Fruit fly (Drosophila melanogaster) whole organism, prepupa: ENCODE results near the gene CG14966.
A peak's percentile ranks its signal among the peaks of the same experiment; 100 is the strongest.

Source experiments
- CG11294 ChIP-seq: fragments of 200-800 bp; sonication (Bioruptor generic); IDR thresholded peaks from 2 replicates; pipeline ENCODE4 v1.3.6; 2022; ENCODE audit warnings: missing biosample characterization, missing genetic modification characterization
- CG11762 ChIP-seq: fragments of 200-800 bp; sonication (Bioruptor generic); optimal IDR thresholded peaks from 3 replicates; lab custom pipeline; 2016; ENCODE audit warnings: missing biosample characterization, missing genetic modification characterization; ENCODE audit not compliant: insufficient read depth
- CG3919 ChIP-seq: fragments of 200-800 bp; sonication (Bioruptor generic); optimal IDR thresholded peaks from 3 replicates; lab custom pipeline; 2016; ENCODE audit warnings: missing biosample characterization, missing genetic modification characterization
- Hr39 ChIP-seq: fragments of 200-800 bp; sonication (Bioruptor generic); optimal IDR thresholded peaks from 2 replicates; lab custom pipeline; 2016; ENCODE audit warnings: missing biosample characterization, missing genetic modification characterization
- fd59A ChIP-seq: fragments of 200-800 bp; sonication (Bioruptor generic); optimal IDR thresholded peaks from 2 replicates; lab custom pipeline; 2017; ENCODE audit warnings: missing biosample characterization, mild to moderate bottlenecking, missing genetic modification characterization, missing genetic modification reagents
- lz ChIP-seq: fragments of 200-800 bp; sonication (Bioruptor generic); optimal IDR thresholded peaks from 3 replicates; lab custom pipeline; 2016; ENCODE audit warnings: missing biosample characterization, missing genetic modification characterization
- ss ChIP-seq, 2 experiments: fragments of 200-800 bp; sonication (Bioruptor generic); optimal IDR thresholded peaks; 2 replicates in 1 of 2; 3 replicates in 1 of 2; lab custom pipeline; 2017 to 2018; ENCODE audit warnings: mild to moderate bottlenecking in 2 of 2, missing biosample characterization in 2 of 2, missing genetic modification characterization in 2 of 2, moderate library complexity in 1 of 2

dm6 chr3L:3239033-3239752, 41.8 kb upstream of the CG14966 start, which contains the start of gene CG17746:
- TF ChIP-seq CG3919 (GFP tag; lab: Kevin White, UChicago) (no peak), ss (GFP tag; optimal IDR thresholded peaks at IDR 0.05; lab: Kevin White, UChicago) (peak in 1 of 2 experiments; percentile 48), fd59A (GFP tag; lab: Kevin White, UChicago) (no peak), CG11294 (GFP tag; lab: Robert Waterston, UW) (no peak), lz (GFP tag; lab: Kevin White, UChicago) (peak; percentile 38), Hr39 (no peak), CG11762 (GFP tag; lab: Kevin White, UChicago) (no peak)
